Worm (Caenorhabditis elegans) whole organism, L4 larva: ENCODE results near the gene nfya-1.

Experiments
- ZK546.5 ChIP-seq, 2 experiments: sonication (generic microtip); optimal IDR thresholded peaks; 2 replicates each; lab custom pipeline; 2017; ENCODE audit warnings: missing biosample characterization in 2 of 2, missing genetic modification characterization in 2 of 2
- aha-1 ChIP-seq: fragments of 150-350 bp; peaks from one replicate; lab custom pipeline; 2014; ENCODE audit warnings: missing biosample characterization, missing genetic modification characterization
- aly-2 ChIP-seq: sonication (generic microtip); optimal IDR thresholded peaks from 2 replicates; lab custom pipeline; 2018; ENCODE audit warnings: missing biosample characterization, missing genetic modification characterization
- ceh-28 ChIP-seq: fragments of 150-350 bp; optimal IDR thresholded peaks from 2 replicates; lab custom pipeline; 2014; ENCODE audit warnings: missing biosample characterization, missing genetic modification reagents, missing genetic modification characterization
- dmd-6 ChIP-seq: fragments of 200-800 bp; sonication (Bioruptor generic); IDR thresholded peaks from 2 replicates; pipeline ENCODE4 v1.3.6; 2022; ENCODE audit warnings: missing genetic modification reagents, missing genetic modification characterization, missing compliant biosample characterization
- fos-1 ChIP-seq: fragments of 150-350 bp; optimal IDR thresholded peaks from 2 replicates; lab custom pipeline; 2014; ENCODE audit warnings: missing biosample characterization, missing genetic modification characterization
- mdl-1 ChIP-seq, 2 experiments: fragments of 150-350 bp in 1 of 2; sonication (generic microtip) in 1 of 2; optimal IDR thresholded peaks; 2 replicates each; lab custom pipeline; 2014 to 2017; ENCODE audit warnings: missing biosample characterization in 2 of 2, missing genetic modification characterization in 2 of 2
- nhr-25 ChIP-seq: sonication (generic microtip); optimal IDR thresholded peaks from 2 replicates; lab custom pipeline; 2017; ENCODE audit warnings: missing genetic modification characterization, mild to moderate bottlenecking, missing compliant biosample characterization, antibody characterized with exemption, moderate library complexity, borderline replicate concordance; ENCODE audit not compliant: insufficient read depth
- nhr-28 ChIP-seq: fragments of 150-350 bp; optimal IDR thresholded peaks from 2 replicates; lab custom pipeline; 2014; ENCODE audit warnings: missing biosample characterization, missing genetic modification characterization
- unc-39 ChIP-seq: sonication (generic microtip); optimal IDR thresholded peaks from 2 replicates; lab custom pipeline; 2017; ENCODE audit warnings: missing biosample characterization, missing genetic modification characterization

Gene nfya-1

DNA sequence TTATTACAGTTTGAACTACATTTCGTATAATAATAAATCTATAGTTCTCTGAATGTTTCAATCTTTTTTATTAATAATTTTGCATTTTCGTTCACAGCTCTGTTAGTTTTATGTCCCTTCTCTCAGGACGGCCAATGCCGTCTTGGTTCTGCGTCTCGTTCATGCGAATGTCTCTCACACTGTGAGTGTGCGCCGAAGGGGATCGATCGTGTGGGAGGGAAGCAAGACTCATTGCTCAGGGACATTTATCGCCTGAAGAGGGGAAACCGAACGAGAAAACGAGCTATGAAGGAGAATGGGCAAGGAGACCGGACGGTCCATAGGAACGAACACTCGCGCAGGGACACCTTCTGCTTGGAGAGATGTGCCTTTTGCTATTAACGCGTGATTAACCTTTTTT is 47.6 kb downstream of the nfya-1 start (continued):
- TF ChIP-seq ZK546.5 (tag; optimal IDR thresholded peaks at IDR 0.05; lab: Kevin White, UChicago): no peak
- TF ChIP-seq nhr-28: no peak

DNA sequence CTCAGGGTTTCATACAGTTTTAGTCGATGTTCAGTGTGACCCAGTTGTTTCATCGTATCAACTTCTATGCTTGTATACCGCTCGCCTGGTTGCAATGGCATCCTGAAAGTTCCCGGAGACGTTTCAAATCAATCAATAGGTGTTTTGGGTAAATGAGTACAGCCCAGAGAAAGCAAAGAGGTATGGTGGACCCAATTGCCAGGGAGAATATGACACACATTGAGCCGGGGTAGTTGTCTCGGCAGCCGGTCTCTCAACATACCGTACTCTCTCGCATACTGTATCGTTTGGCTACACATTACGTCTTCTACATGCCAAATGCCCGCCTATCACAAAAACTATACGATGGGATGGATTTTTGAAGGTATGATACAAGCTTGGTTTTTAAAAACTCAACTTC is 48.6 kb downstream of the nfya-1 start, which contains the start of gene Y62H9A.9:
Y62H9A.9 (minus strand) TSS at position 101 of the 400 bp plus-strand sequence.
- TF ChIP-seq aha-1 (tag; lab: Kevin White, UChicago) (no peak), ceh-28 (tag; lab: Kevin White, UChicago) (no peak), fos-1 (tag; lab: Kevin White, UChicago) (no peak), nhr-28 (no peak), unc-39 (tag; lab: Kevin White, UChicago) (no peak), nhr-25 (tag; lab: Kevin White, UChicago) (no peak), mdl-1 (tag; optimal IDR thresholded peaks at IDR 0.05; lab: Kevin White, UChicago) (no peak), aly-2 (tag; lab: Kevin White, UChicago) (no peak)

DNA sequence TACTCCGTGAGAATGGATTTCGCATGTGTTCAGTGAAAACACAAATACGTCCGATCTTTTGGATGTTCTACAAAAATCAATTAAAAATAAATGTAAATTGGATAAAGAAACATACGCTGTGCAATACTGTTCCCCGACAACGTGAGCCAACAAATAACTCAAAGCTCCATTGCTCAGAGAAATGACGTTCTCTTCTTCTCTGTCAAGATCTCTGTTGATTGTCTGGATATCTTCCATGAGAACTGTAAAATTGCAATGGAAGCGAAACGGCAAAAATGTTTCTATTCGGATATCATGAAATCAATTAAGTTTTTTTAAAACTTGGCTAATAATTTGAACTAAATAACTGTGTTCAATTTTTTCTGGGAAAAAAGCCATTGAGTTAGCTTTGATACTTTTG is 49.9 kb downstream of the nfya-1 start:
- TF ChIP-seq dmd-6 (GFP tag; lab: Robert Waterston, UW): no peak
- TF ChIP-seq aha-1 (tag; lab: Kevin White, UChicago): peak; percentile 93
